Fruit fly (Drosophila melanogaster) whole organism, embryonic: ENCODE data around the gene CG9270.

ENCODE experiments used
- Abd-B ChIP-seq: fragments of 200-800 bp; sonication (Bioruptor generic); optimal IDR thresholded peaks from 2 replicates; lab custom pipeline; 2018; ENCODE audit warnings: missing biosample characterization, mild to moderate bottlenecking, missing genetic modification characterization, moderate library complexity
- CG10274 ChIP-seq: fragments of 200-800 bp; sonication (Bioruptor generic); optimal IDR thresholded peaks from 3 replicates; lab custom pipeline; 2017; ENCODE audit warnings: missing biosample characterization, mild to moderate bottlenecking, missing genetic modification characterization
- CG10431 ChIP-seq: fragments of 200-800 bp; sonication (Bioruptor generic); optimal IDR thresholded peaks from 3 replicates; lab custom pipeline; 2018; ENCODE audit warnings: missing biosample characterization, mild to moderate bottlenecking, missing genetic modification characterization
- CG10462 ChIP-seq: fragments of 200-800 bp; sonication (Bioruptor generic); optimal IDR thresholded peaks from 2 replicates; lab custom pipeline; 2016; ENCODE audit warnings: missing biosample characterization, missing genetic modification characterization
- CG11560 ChIP-seq: fragments of 200-800 bp; sonication (Bioruptor generic); IDR thresholded peaks from 3 replicates; pipeline ENCODE4 v1.3.6; 2022; ENCODE audit warnings: missing biosample characterization, missing genetic modification characterization
- CG13624 ChIP-seq: fragments of 200-800 bp; sonication (Bioruptor generic); optimal IDR thresholded peaks from 2 replicates; lab custom pipeline; 2016; ENCODE audit warnings: missing biosample characterization, missing genetic modification characterization
- CG14050 ChIP-seq: fragments of 200-800 bp; sonication (Bioruptor generic); IDR thresholded peaks from 3 replicates; pipeline ENCODE4 v1.3.6; 2022; ENCODE audit warnings: missing biosample characterization, missing genetic modification characterization
- CG16863 ChIP-seq: fragments of 200-800 bp; sonication (Bioruptor generic); optimal IDR thresholded peaks from 3 replicates; lab custom pipeline; 2016; ENCODE audit warnings: missing biosample characterization, missing genetic modification characterization
- CG17612 ChIP-seq: fragments of 200-800 bp; sonication (Bioruptor generic); IDR thresholded peaks from 2 replicates; pipeline ENCODE4 v1.3.6; 2022; ENCODE audit warnings: missing biosample characterization, missing genetic modification characterization
- CG1792 ChIP-seq: fragments of 200-800 bp; sonication (Bioruptor generic); optimal IDR thresholded peaks from 2 replicates; lab custom pipeline; 2016; ENCODE audit warnings: missing biosample characterization, missing genetic modification characterization
- CG31224 ChIP-seq: fragments of 200-800 bp; sonication (Bioruptor generic); IDR thresholded peaks from 2 replicates; pipeline ENCODE4 v1.3.6; 2022; ENCODE audit warnings: missing biosample characterization, missing genetic modification characterization
- CG32767 ChIP-seq: fragments of 200-800 bp; sonication (Bioruptor generic); IDR thresholded peaks from 2 replicates; pipeline ENCODE4 v1.3.6; 2022; ENCODE audit warnings: missing biosample characterization, missing genetic modification characterization
- CG33213 ChIP-seq: fragments of 200-800 bp; sonication (Bioruptor generic); optimal IDR thresholded peaks from 3 replicates; lab custom pipeline; 2016; ENCODE audit warnings: missing biosample characterization, missing genetic modification characterization
- CG34224 ChIP-seq: fragments of 200-800 bp; sonication (Bioruptor generic); IDR thresholded peaks from 3 replicates; pipeline ENCODE4 v1.3.6; 2022; ENCODE audit warnings: missing biosample characterization, missing genetic modification characterization; ENCODE audit not compliant: partially characterized antibody
- CG4617 ChIP-seq: fragments of 200-800 bp; sonication (Bioruptor generic); optimal IDR thresholded peaks from 3 replicates; lab custom pipeline; 2016; ENCODE audit warnings: missing biosample characterization, missing genetic modification characterization, borderline replicate concordance
- CG6765 ChIP-seq: fragments of 200-800 bp; sonication (Bioruptor generic); optimal IDR thresholded peaks from 3 replicates; lab custom pipeline; 2017; ENCODE audit warnings: missing biosample characterization, mild to moderate bottlenecking, missing genetic modification characterization
- CG8924 ChIP-seq: fragments of 200-800 bp; optimal IDR thresholded peaks from 3 replicates; lab custom pipeline; 2019; ENCODE audit warnings: missing biosample characterization, mild to moderate bottlenecking, missing genetic modification characterization, moderate library complexity
- CG9727 ChIP-seq: fragments of 200-800 bp; sonication (Bioruptor generic); optimal IDR thresholded peaks from 3 replicates; lab custom pipeline; 2017; ENCODE audit warnings: missing biosample characterization, mild to moderate bottlenecking, missing genetic modification characterization
- H15 ChIP-seq: fragments of 200-800 bp; sonication (Bioruptor generic); IDR thresholded peaks from 3 replicates; pipeline ENCODE4 v1.3.6; 2022; ENCODE audit warnings: missing biosample characterization, missing genetic modification characterization
- Hr78 ChIP-seq, 2 experiments: fragments of 200-800 bp in 1 of 2; fragments of >200 bp in 1 of 2; sonication (Bioruptor generic) in 1 of 2; optimal IDR thresholded peaks; 2 replicates each; lab custom pipeline; 2017 to 2019; ENCODE audit warnings: missing biosample characterization in 2 of 2, missing genetic modification characterization in 2 of 2, mild to moderate bottlenecking in 1 of 2, moderate library complexity in 1 of 2
- Kr ChIP-seq: fragments of 200-800 bp; sonication (Bioruptor generic); optimal IDR thresholded peaks from 2 replicates; lab custom pipeline; 2017; ENCODE audit warnings: missing biosample characterization, mild to moderate bottlenecking, missing genetic modification characterization
- Lim3 ChIP-seq: fragments of 200-800 bp; sonication (Bioruptor generic); IDR thresholded peaks from 2 replicates; pipeline ENCODE4 v1.3.6; 2022; ENCODE audit warnings: missing biosample characterization, missing genetic modification characterization
- Nf-YA ChIP-seq: fragments of 200-800 bp; sonication (Bioruptor generic); IDR thresholded peaks from 2 replicates; pipeline ENCODE4 v1.3.6; 2022; ENCODE audit warnings: missing biosample characterization, missing genetic modification characterization
- Sin3A ChIP-seq: fragments of >200 bp; optimal IDR thresholded peaks from 2 replicates; lab custom pipeline; 2018
- Stat92E ChIP-seq, 3 experiments: fragments of >200 bp in 2 of 3; fragments of 200-800 bp in 1 of 3; sonication (Bioruptor generic) in 1 of 3; optimal IDR thresholded peaks; 2 replicates each; lab custom pipeline; 2017 to 2019; ENCODE audit warnings: missing biosample characterization in 3 of 3, missing genetic modification characterization in 3 of 3, mild to moderate bottlenecking in 1 of 3, moderate library complexity in 1 of 3
- Tbp ChIP-seq: fragments of >200 bp; optimal IDR thresholded peaks from 2 replicates; lab custom pipeline; 2018; ENCODE audit warnings: missing biosample characterization, missing genetic modification characterization
- ato ChIP-seq: fragments of 200-800 bp; sonication (Bioruptor generic); IDR thresholded peaks from 2 replicates; pipeline ENCODE4 v1.3.6; 2022; ENCODE audit warnings: missing biosample characterization, missing genetic modification characterization; ENCODE audit not compliant: partially characterized antibody
- bowl ChIP-seq: fragments of 200-800 bp; sonication (Bioruptor generic); IDR thresholded peaks from 2 replicates; pipeline ENCODE4 v1.3.6; 2022; ENCODE audit warnings: missing biosample characterization, missing genetic modification characterization
- bsh ChIP-seq, 2 experiments: fragments of 200-800 bp; sonication (Bioruptor generic); optimal IDR thresholded peaks; 2 replicates each; lab custom pipeline; 2017 to 2018; ENCODE audit warnings: mild to moderate bottlenecking in 2 of 2, missing biosample characterization in 2 of 2, missing genetic modification characterization in 2 of 2, moderate library complexity in 1 of 2
- cad ChIP-seq: fragments of >200 bp; optimal IDR thresholded peaks from 2 replicates; lab custom pipeline; 2017; ENCODE audit warnings: missing biosample characterization, missing genetic modification characterization
- caup ChIP-seq: fragments of 200-800 bp; sonication (Bioruptor generic); optimal IDR thresholded peaks from 3 replicates; lab custom pipeline; 2017; ENCODE audit warnings: missing biosample characterization, mild to moderate bottlenecking, missing genetic modification characterization, moderate library complexity; ENCODE audit not compliant: severe bottlenecking
- chinmo ChIP-seq: fragments of 200-800 bp; sonication (Bioruptor generic); IDR thresholded peaks from 4 replicates; pipeline ENCODE4 v1.3.6; 2022; ENCODE audit warnings: missing biosample characterization, missing genetic modification characterization; ENCODE audit not compliant: partially characterized antibody
- disco-r ChIP-seq: fragments of 200-800 bp; sonication (Bioruptor generic); optimal IDR thresholded peaks from 2 replicates; lab custom pipeline; 2016; ENCODE audit warnings: missing biosample characterization, missing genetic modification characterization
- fd102C ChIP-seq: fragments of 200-800 bp; sonication (Bioruptor generic); optimal IDR thresholded peaks from 2 replicates; lab custom pipeline; 2018; ENCODE audit warnings: missing biosample characterization, mild to moderate bottlenecking, missing genetic modification characterization, moderate library complexity
- fd64A ChIP-seq: fragments of 200-800 bp; sonication (Bioruptor generic); optimal IDR thresholded peaks from 3 replicates; lab custom pipeline; 2018; ENCODE audit warnings: missing biosample characterization, mild to moderate bottlenecking, missing genetic modification characterization
- gcm2 ChIP-seq: fragments of 200-800 bp; sonication (Bioruptor generic); optimal IDR thresholded peaks from 2 replicates; lab custom pipeline; 2016; ENCODE audit warnings: missing biosample characterization, missing genetic modification characterization
- ham ChIP-seq: fragments of 200-800 bp; sonication (Bioruptor generic); IDR thresholded peaks from 2 replicates; pipeline ENCODE4 v1.3.6; 2022; ENCODE audit warnings: missing biosample characterization, missing genetic modification characterization
- ken ChIP-seq: fragments of 200-800 bp; sonication (Bioruptor generic); IDR thresholded peaks from 3 replicates; pipeline ENCODE4 v1.3.6; 2022; ENCODE audit warnings: missing biosample characterization, missing genetic modification characterization
- knrl ChIP-seq: fragments of 200-800 bp; sonication (Bioruptor generic); IDR thresholded peaks from 3 replicates; pipeline ENCODE4 v1.3.6; 2022; ENCODE audit warnings: missing biosample characterization, missing genetic modification characterization; ENCODE audit not compliant: partially characterized antibody
- lilli ChIP-seq: fragments of 200-800 bp; sonication (Bioruptor generic); optimal IDR thresholded peaks from 3 replicates; lab custom pipeline; 2016; ENCODE audit warnings: missing biosample characterization, missing genetic modification characterization
- lov ChIP-seq, 2 experiments: fragments of 200-800 bp in 1 of 2; fragments of >200 bp in 1 of 2; sonication (Bioruptor generic) in 1 of 2; IDR thresholded peaks in 1 of 2; optimal IDR thresholded peaks in 1 of 2; 2 replicates in 1 of 2; 3 replicates in 1 of 2; pipeline versions ENCODE4 v1.3.6 to Lab custom; 2017 to 2022; ENCODE audit warnings: missing biosample characterization in 1 of 2, missing genetic modification characterization in 1 of 2
- nerfin-1 ChIP-seq: fragments of 200-800 bp; sonication (Bioruptor generic); optimal IDR thresholded peaks from 3 replicates; lab custom pipeline; 2019; ENCODE audit warnings: missing biosample characterization, mild to moderate bottlenecking, missing genetic modification characterization, moderate library complexity
- peb ChIP-seq: fragments of 200-800 bp; sonication (Bioruptor generic); IDR thresholded peaks from 2 replicates; pipeline ENCODE4 v1.3.6; 2022; ENCODE audit warnings: missing biosample characterization, missing genetic modification characterization
- repo ChIP-seq: fragments of 200-800 bp; sonication (Bioruptor generic); optimal IDR thresholded peaks from 2 replicates; lab custom pipeline; 2016; ENCODE audit warnings: missing biosample characterization, missing genetic modification characterization
- salm ChIP-seq: fragments of 200-800 bp; sonication (Bioruptor generic); optimal IDR thresholded peaks from 2 replicates; lab custom pipeline; 2018; ENCODE audit warnings: missing biosample characterization, mild to moderate bottlenecking, missing genetic modification characterization
- sim ChIP-seq: fragments of 200-800 bp; sonication (Bioruptor generic); IDR thresholded peaks from 2 replicates; pipeline ENCODE4 v1.3.6; 2022; ENCODE audit warnings: missing biosample characterization, missing genetic modification characterization
- tgo ChIP-seq: fragments of 200-800 bp; sonication (Bioruptor generic); IDR thresholded peaks from 3 replicates; pipeline ENCODE4 v1.3.6; 2022; ENCODE audit warnings: missing biosample characterization, missing genetic modification characterization

The CG9270 gene

DNA sequence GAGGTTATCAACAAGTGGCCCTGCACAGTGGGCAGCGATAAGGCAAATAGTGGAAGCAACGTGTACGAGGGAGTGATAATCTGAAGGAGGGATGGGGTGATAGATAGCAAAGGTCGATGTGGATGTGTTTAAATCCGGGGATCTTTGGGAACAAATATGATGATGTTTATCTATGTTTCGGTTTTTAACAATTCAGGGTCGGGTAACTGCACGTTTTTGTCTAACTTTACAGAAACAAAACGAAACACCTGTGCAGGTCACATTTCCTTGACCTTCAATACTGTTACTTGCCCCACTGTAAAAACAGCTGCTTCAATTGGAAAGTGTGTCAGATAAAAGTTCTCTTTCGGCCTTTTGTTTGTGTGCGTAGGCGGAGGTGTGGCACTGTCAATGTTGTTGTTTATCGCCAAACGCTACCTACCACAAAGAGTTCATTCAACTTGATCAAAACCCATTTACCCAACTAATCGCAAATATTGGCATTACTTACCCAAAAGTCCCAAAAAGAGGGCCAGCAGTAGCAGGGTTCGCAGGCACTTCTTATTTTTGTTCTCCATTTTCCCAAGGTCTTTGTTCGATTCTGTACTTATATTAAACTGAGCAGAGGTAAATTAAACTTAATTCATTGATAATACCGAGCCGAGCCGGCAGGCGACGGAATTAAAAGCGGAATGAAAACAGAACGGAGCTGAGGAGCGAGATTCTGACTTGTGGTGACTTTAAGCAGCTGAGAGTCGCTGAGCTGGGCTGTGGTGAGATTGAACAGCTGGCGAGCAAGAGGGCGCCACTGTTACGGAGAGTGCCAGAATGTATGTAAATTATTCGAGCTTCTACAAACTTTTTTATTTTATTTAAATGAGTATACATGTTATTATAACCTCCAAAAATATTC, 11.5 kb downstream of the CG9270 start, which contains the start of gene Mtp (continued):
- no peak for TF ChIP-seq CG17612 (GFP tag; lab: Robert Waterston, UW)
- TF ChIP-seq caup = peak; percentile 64
- peak; percentile 32; the same call in 1 of the 2 replicates for TF ChIP-seq CG31224 (GFP tag; lab: Robert Waterston, UW)
- peak; percentile 36 for TF ChIP-seq peb (GFP tag; lab: Robert Waterston, UW)
- TF ChIP-seq lilli (GFP tag; lab: Kevin White, UChicago) = peak; percentile 80
- no peak for TF ChIP-seq Stat92E (GFP tag; optimal IDR thresholded peaks at IDR 0.05; lab: Kevin White, UChicago)
- TF ChIP-seq CG14050 (GFP tag; lab: Robert Waterston, UW) = peak; percentile 24; the same call in 2 of the 3 replicates
- TF ChIP-seq Kr = peak; percentile 61
- peak; percentile 48 for TF ChIP-seq Abd-B (GFP tag; lab: Kevin White, UChicago)
- TF ChIP-seq CG11560 (tag; lab: Robert Waterston, UW) = 0 out of 3 replicates have a peak, but pooled peaks have one; percentile 38
- no peak for TF ChIP-seq Lim3 (GFP tag; lab: Robert Waterston, UW)
- peak; percentile 18 for TF ChIP-seq disco-r (GFP tag; lab: Kevin White, UChicago)
- TF ChIP-seq Hr78 (GFP tag; optimal IDR thresholded peaks at IDR 0.05; lab: Kevin White, UChicago) = peak in 1 of 2 experiments; percentile 99
- peak; percentile 76 for TF ChIP-seq CG9727 (GFP tag; lab: Kevin White, UChicago)
- TF ChIP-seq Tbp (GFP tag; lab: Kevin White, UChicago) = no peak
- peak; percentile 66 for TF ChIP-seq CG1792
- 0 out of 2 replicates have a peak, but pooled peaks have one; percentile 4 for TF ChIP-seq bowl (GFP tag; lab: Robert Waterston, UW)
- no peak for TF ChIP-seq CG6765
- 0 out of 2 replicates have a peak, but pooled peaks have one; percentile 27 for TF ChIP-seq Nf-YA
- no peak for TF ChIP-seq ham
- 0 out of 4 replicates have a peak, but pooled peaks have one; percentile 20 for TF ChIP-seq chinmo (GFP tag; lab: Robert Waterston, UW)
- TF ChIP-seq sim (GFP tag; lab: Robert Waterston, UW) = peak; percentile 45; the same call in 1 of the 2 replicates
- TF ChIP-seq repo (GFP tag; lab: Kevin White, UChicago) = peak; percentile 60
- TF ChIP-seq CG10274 (GFP tag; lab: Kevin White, UChicago) = peak; percentile 33
- TF ChIP-seq CG8924 (tag; lab: Kevin White, UChicago) = peak; percentile 77
- peak; percentile 32; the same call in 2 of the 3 replicates for TF ChIP-seq CG34224 (GFP tag; lab: Robert Waterston, UW)
- TF ChIP-seq CG13624 (GFP tag; lab: Kevin White, UChicago) = peak; percentile 49
- peak; percentile 38 for TF ChIP-seq nerfin-1 (tag; lab: Kevin White, UChicago)
- 0 out of 3 replicates have a peak, but pooled peaks have one; percentile 71 for TF ChIP-seq ken (GFP tag; lab: Robert Waterston, UW)
- TF ChIP-seq fd102C (GFP tag; lab: Kevin White, UChicago) = no peak
- peak; percentile 98 for TF ChIP-seq CG10431 (GFP tag; lab: Kevin White, UChicago)
- peak; percentile 16 for TF ChIP-seq CG33213
- peak; percentile 51 for TF ChIP-seq gcm2 (GFP tag; lab: Kevin White, UChicago)
- 0 out of 2 replicates have a peak, but pooled peaks have one; percentile 21 for TF ChIP-seq ato (GFP tag; lab: Robert Waterston, UW)
- no peak for TF ChIP-seq knrl (GFP tag; lab: Robert Waterston, UW)
- peak; percentile 50 for TF ChIP-seq salm (tag; lab: Kevin White, UChicago)
- TF ChIP-seq fd64A (GFP tag; lab: Kevin White, UChicago) = peak; percentile 47
- TF ChIP-seq H15 (GFP tag; lab: Robert Waterston, UW) = peak; percentile 47; the same call in 1 of the 3 replicates
- TF ChIP-seq CG10462 = peak; percentile 50
- peak; percentile 19 for TF ChIP-seq CG4617 (GFP tag; lab: Kevin White, UChicago)
- TF ChIP-seq tgo = peak; percentile 73
- no peak for TF ChIP-seq Sin3A (lab: Kevin White, UChicago)
- TF ChIP-seq lov (optimal IDR thresholded peaks at IDR 0.05; lab: Kevin White, UChicago) = no peak
- TF ChIP-seq lov (GFP tag; IDR thresholded peaks at IDR 0.05; lab: Robert Waterston, UW) = no peak
- peak; percentile 78 for TF ChIP-seq CG32767 (GFP tag; lab: Robert Waterston, UW)
- peak; percentile 74 for TF ChIP-seq CG16863 (GFP tag; lab: Kevin White, UChicago)
- no peak for TF ChIP-seq cad
- TF ChIP-seq bsh (GFP tag; optimal IDR thresholded peaks at IDR 0.05; lab: Kevin White, UChicago) = peak; percentile 65 to 82
